Fruit fly (Drosophila melanogaster) whole organism, wandering third instar larva: ENCODE measurements around the gene Mettl14.

Source experiments
- Abd-B ChIP-seq: fragments of >200 bp; optimal IDR thresholded peaks from 2 replicates; lab custom pipeline; 2017; ENCODE audit warnings: missing biosample characterization, missing genetic modification characterization
- CG32264 ChIP-seq: fragments of 200-800 bp; sonication (Bioruptor generic); optimal IDR thresholded peaks from 2 replicates; lab custom pipeline; 2016; ENCODE audit warnings: missing biosample characterization, missing genetic modification characterization
- CG9705 ChIP-seq: fragments of 200-800 bp; sonication (Bioruptor generic); optimal IDR thresholded peaks from 2 replicates; lab custom pipeline; 2018; ENCODE audit warnings: missing biosample characterization, mild to moderate bottlenecking, missing genetic modification characterization
- CrebA ChIP-seq: fragments of 200-800 bp; sonication (Bioruptor generic); optimal IDR thresholded peaks from 2 replicates; lab custom pipeline; 2016; ENCODE audit warnings: missing biosample characterization, mild to moderate bottlenecking, missing genetic modification characterization, borderline replicate concordance
- Dfd ChIP-seq: fragments of >200 bp; optimal IDR thresholded peaks from 2 replicates; lab custom pipeline; 2017; ENCODE audit warnings: missing biosample characterization, missing genetic modification characterization
- Dif ChIP-seq: fragments of 200-275, 200-300 bp; sonication (Bioruptor generic); optimal IDR thresholded peaks from 2 replicates; lab custom pipeline; 2018; ENCODE audit warnings: missing biosample characterization, missing genetic modification characterization; ENCODE audit not compliant: partially characterized antibody
- GATAd ChIP-seq: sonication (Bioruptor generic); optimal IDR thresholded peaks from 2 replicates; lab custom pipeline; 2016; ENCODE audit warnings: missing biosample characterization, missing genetic modification characterization
- HLH106 ChIP-seq: fragments of 200-800 bp; optimal IDR thresholded peaks from 3 replicates; lab custom pipeline; 2019; ENCODE audit warnings: missing biosample characterization, mild to moderate bottlenecking, missing genetic modification characterization, moderate library complexity
- Hnf4 ChIP-seq: fragments of 200-800 bp; sonication (Bioruptor generic); optimal IDR thresholded peaks from 2 replicates; lab custom pipeline; 2016; ENCODE audit warnings: missing biosample characterization, mild to moderate bottlenecking, missing genetic modification characterization
- Hr78 ChIP-seq: fragments of >200 bp; optimal IDR thresholded peaks from 2 replicates; lab custom pipeline; 2017; ENCODE audit warnings: missing biosample characterization, missing genetic modification characterization
- Hr83 ChIP-seq: fragments of 200-300 bp; sonication (Bioruptor generic); optimal IDR thresholded peaks from 2 replicates; lab custom pipeline; 2016; ENCODE audit warnings: missing biosample characterization, mild to moderate bottlenecking, missing genetic modification characterization, moderate library complexity; ENCODE audit not compliant: poor library complexity, severe bottlenecking
- Jra ChIP-seq: sonication (Bioruptor generic); optimal IDR thresholded peaks from 2 replicates; lab custom pipeline; 2016; ENCODE audit warnings: missing biosample characterization, missing genetic modification characterization
- Mio ChIP-seq: sonication (Bioruptor generic); optimal IDR thresholded peaks from 2 replicates; lab custom pipeline; 2016; ENCODE audit warnings: missing biosample characterization, missing genetic modification characterization
- Myc ChIP-seq: fragments of >200 bp; optimal IDR thresholded peaks from 2 replicates; lab custom pipeline; 2017
- N ChIP-seq: fragments of >200 bp; optimal IDR thresholded peaks from 2 replicates; lab custom pipeline; 2018; ENCODE audit warnings: missing biosample characterization, missing external identifiers, missing genetic modification characterization
- OdsH ChIP-seq: fragments of 200-800 bp; sonication (Bioruptor generic); optimal IDR thresholded peaks from 2 replicates; lab custom pipeline; 2016; ENCODE audit warnings: missing biosample characterization, mild to moderate bottlenecking, missing genetic modification characterization
- Rel ChIP-seq, 2 experiments: fragments of 200-800 bp; sonication (Bioruptor generic) in 1 of 2; optimal IDR thresholded peaks; 2 replicates in 1 of 2; 3 replicates in 1 of 2; lab custom pipeline; 2016 to 2019; ENCODE audit warnings: mild to moderate bottlenecking in 2 of 2, missing biosample characterization in 2 of 2, missing genetic modification characterization in 2 of 2, moderate library complexity in 1 of 2
- Sp1 ChIP-seq: fragments of 200-800 bp; sonication (Bioruptor generic); optimal IDR thresholded peaks from 3 replicates; lab custom pipeline; 2019; ENCODE audit warnings: missing biosample characterization, mild to moderate bottlenecking, missing genetic modification characterization, moderate library complexity
- Vsx2 ChIP-seq: fragments of 200-300, 225-300 bp; sonication (Bioruptor generic); optimal IDR thresholded peaks from 2 replicates; lab custom pipeline; 2018; ENCODE audit warnings: missing biosample characterization, missing genetic modification characterization; ENCODE audit not compliant: partially characterized antibody
- br ChIP-seq: fragments of 200-800 bp; sonication (Bioruptor generic); optimal IDR thresholded peaks from 2 replicates; lab custom pipeline; 2016; ENCODE audit warnings: missing biosample characterization, missing genetic modification characterization
- brk ChIP-seq: fragments of 200-800 bp; sonication (Bioruptor generic); optimal IDR thresholded peaks from 2 replicates; lab custom pipeline; 2016; ENCODE audit warnings: missing biosample characterization, mild to moderate bottlenecking, missing genetic modification characterization
- dl ChIP-seq, 2 experiments: fragments of 175-275, 200-275 bp in 1 of 2; fragments of 200-275 bp in 1 of 2; sonication (Bioruptor generic); optimal IDR thresholded peaks; lab custom pipeline; 2018; ENCODE audit warnings: mild to moderate bottlenecking in 2 of 2, missing biosample characterization in 2 of 2, missing genetic modification characterization in 2 of 2, moderate library complexity in 2 of 2; ENCODE audit not compliant: partially characterized antibody in 2 of 2, insufficient read depth in 1 of 2
- dmrt93B ChIP-seq: fragments of 200-800 bp; sonication (Bioruptor generic); optimal IDR thresholded peaks from 2 replicates; lab custom pipeline; 2018; ENCODE audit warnings: missing biosample characterization, mild to moderate bottlenecking, missing genetic modification characterization
- dsf ChIP-seq: sonication (Bioruptor generic); optimal IDR thresholded peaks from 2 replicates; lab custom pipeline; 2016; ENCODE audit warnings: missing biosample characterization, missing genetic modification characterization, borderline replicate concordance
- ey ChIP-seq: fragments of 200-800 bp; sonication (Bioruptor generic); optimal IDR thresholded peaks from 2 replicates; lab custom pipeline; 2016; ENCODE audit warnings: missing biosample characterization, missing genetic modification characterization
- foxo ChIP-seq, 2 experiments: fragments of 200-800 bp; sonication (Bioruptor generic); optimal IDR thresholded peaks; 2 replicates in 1 of 2; 3 replicates in 1 of 2; lab custom pipeline; 2016 to 2017; ENCODE audit warnings: missing biosample characterization in 2 of 2, missing genetic modification characterization in 2 of 2
- fru ChIP-seq: fragments of 200-800 bp; sonication (Bioruptor generic); optimal IDR thresholded peaks from 3 replicates; lab custom pipeline; 2016; ENCODE audit warnings: missing biosample characterization, mild to moderate bottlenecking, missing genetic modification characterization
- h ChIP-seq: fragments of 200-800 bp; sonication (Bioruptor generic); optimal IDR thresholded peaks from 3 replicates; lab custom pipeline; 2016; ENCODE audit warnings: missing biosample characterization, mild to moderate bottlenecking, missing genetic modification characterization
- jim ChIP-seq: fragments of 175-275, 200-325 bp; sonication (Bioruptor generic); optimal IDR thresholded peaks from 2 replicates; lab custom pipeline; 2016; ENCODE audit warnings: missing biosample characterization, mild to moderate bottlenecking, missing genetic modification characterization
- lola ChIP-seq: fragments of >200 bp; optimal IDR thresholded peaks from 2 replicates; lab custom pipeline; 2017; ENCODE audit warnings: missing biosample characterization, missing genetic modification characterization
- pan ChIP-seq: fragments of >200 bp; optimal IDR thresholded peaks from 2 replicates; lab custom pipeline; 2017
- psq ChIP-seq: fragments of 200-800 bp; sonication (Bioruptor generic); optimal IDR thresholded peaks from 3 replicates; lab custom pipeline; 2017; ENCODE audit warnings: missing biosample characterization, mild to moderate bottlenecking, missing genetic modification characterization, moderate library complexity
- rgr ChIP-seq: fragments of 200-800 bp; sonication (Bioruptor generic); optimal IDR thresholded peaks from 3 replicates; lab custom pipeline; 2016; ENCODE audit warnings: missing biosample characterization, mild to moderate bottlenecking, missing genetic modification characterization
- sage ChIP-seq: fragments of 200-800 bp; sonication (Bioruptor generic); optimal IDR thresholded peaks from 2 replicates; lab custom pipeline; 2016; ENCODE audit warnings: missing biosample characterization, mild to moderate bottlenecking, missing genetic modification characterization
- sv ChIP-seq: fragments of 200-800 bp; sonication (Bioruptor generic); optimal IDR thresholded peaks from 3 replicates; lab custom pipeline; 2016; ENCODE audit warnings: missing biosample characterization, missing genetic modification characterization
- tai ChIP-seq: sonication (Bioruptor generic); optimal IDR thresholded peaks from 2 replicates; lab custom pipeline; 2016; ENCODE audit warnings: missing biosample characterization, missing genetic modification characterization
- usp ChIP-seq: fragments of >200 bp; optimal IDR thresholded peaks from 2 replicates; lab custom pipeline; 2017; ENCODE audit warnings: missing biosample characterization, missing genetic modification characterization
- woc ChIP-seq: sonication (Bioruptor generic); optimal IDR thresholded peaks from 2 replicates; lab custom pipeline; 2016; ENCODE audit warnings: missing biosample characterization, mild to moderate bottlenecking, missing genetic modification characterization

Mettl14 gene

DNA sequence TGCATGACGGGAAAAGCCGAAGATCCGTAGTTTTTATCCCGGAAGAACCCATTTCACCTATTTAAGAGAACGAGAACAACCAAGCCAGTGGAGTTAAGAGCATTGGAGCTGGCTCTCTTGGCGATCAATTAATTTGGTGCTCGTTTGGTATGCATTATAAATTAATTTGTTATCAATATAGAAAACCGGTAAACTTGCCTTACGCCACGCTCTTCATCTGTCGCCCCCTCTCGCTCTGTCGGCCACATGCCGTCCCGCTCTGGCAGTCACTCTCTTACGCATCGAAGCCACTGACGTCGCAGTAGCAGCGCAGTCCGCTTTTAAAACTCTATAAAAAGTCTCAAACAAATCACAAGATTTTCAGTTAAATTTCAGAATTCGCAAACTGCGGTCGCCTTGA, 38.0 kb downstream of the Mettl14 start, which contains the start of gene CG7778:
TSS of gene CG7778 (plus strand) at position 361 of the 400 bp plus-strand sequence.
- TF ChIP-seq brk (no peak), Dif (GFP tag; lab: Kevin White, UChicago) (peak; percentile 26), h (GFP tag; lab: Kevin White, UChicago) (no peak)

DNA sequence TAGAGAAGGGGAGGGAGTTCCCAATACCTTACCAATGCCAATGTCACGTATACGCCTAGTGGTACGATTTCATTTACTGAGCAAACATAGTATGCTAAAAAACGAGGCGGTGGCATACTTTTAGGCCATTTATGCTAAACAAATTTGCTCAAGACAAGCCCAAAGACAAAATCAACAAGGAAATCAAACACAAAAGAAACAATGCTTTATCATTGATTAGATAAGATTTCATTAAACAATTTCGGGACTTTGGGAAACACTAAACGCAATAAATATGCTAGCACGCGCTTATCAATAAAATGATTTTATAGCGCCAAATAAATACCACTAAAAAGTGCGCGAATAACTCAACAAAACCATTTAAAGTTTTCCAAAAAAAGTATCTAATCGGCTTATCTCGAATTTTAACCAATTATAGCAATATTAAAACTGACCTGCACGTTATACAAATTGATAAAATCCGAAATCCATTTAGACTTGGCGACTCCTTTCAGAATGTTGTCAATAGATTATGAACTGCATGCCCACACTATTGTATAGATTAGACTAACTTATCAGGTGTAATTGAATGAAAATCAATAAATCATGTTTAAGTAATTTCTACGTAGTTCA, 42.4 kb downstream of the Mettl14 start:
- TF ChIP-seq Jra (no peak), rgr (GFP tag; lab: Kevin White, UChicago) (peak; percentile 59), Dif (GFP tag; lab: Kevin White, UChicago) (no peak), Vsx2 (no peak), woc (GFP tag; lab: Kevin White, UChicago) (no peak), dl (GFP tag; optimal IDR thresholded peaks at IDR 0.05; lab: Kevin White, UChicago; ENCODE audit: insufficient read depth in 1 of 2, partially characterized antibody in 2 of 2) (no peak), N (GFP tag; lab: Kevin White, UChicago) (no peak), HLH106 (tag; lab: Kevin White, UChicago) (no peak), jim (no peak), brk (no peak), pan (lab: Kevin White, UChicago) (no peak), Dfd (GFP tag; lab: Kevin White, UChicago) (no peak), Hnf4 (GFP tag; lab: Kevin White, UChicago) (no peak), Hr78 (GFP tag; lab: Kevin White, UChicago) (no peak), CG32264 (GFP tag; lab: Kevin White, UChicago) (no peak), CrebA (GFP tag; lab: Kevin White, UChicago) (peak; percentile 11), dmrt93B (no peak), fru (no peak), Abd-B (GFP tag; lab: Kevin White, UChicago) (no peak), h (GFP tag; lab: Kevin White, UChicago) (peak; percentile 18), OdsH (GFP tag; lab: Kevin White, UChicago) (peak; percentile 37), Myc (lab: Kevin White, UChicago) (no peak), usp (GFP tag; lab: Kevin White, UChicago) (no peak), sv (GFP tag; lab: Kevin White, UChicago) (no peak), foxo (GFP tag; optimal IDR thresholded peaks at IDR 0.05; lab: Kevin White, UChicago) (peak in 1 of 2 experiments; percentile 9), tai (peak; percentile 15), lola (GFP tag; lab: Kevin White, UChicago) (no peak), sage (GFP tag; lab: Kevin White, UChicago) (no peak), GATAd (GFP tag; lab: Kevin White, UChicago) (no peak), Sp1 (GFP tag; lab: Kevin White, UChicago) (no peak), Hr83 (GFP tag; lab: Kevin White, UChicago) (peak; percentile 62), Rel (GFP tag; optimal IDR thresholded peaks at IDR 0.05; lab: Kevin White, UChicago) (no peak), Rel (tag; optimal IDR thresholded peaks at IDR 0.05; lab: Kevin White, UChicago) (peak; percentile 64), ey (no peak), br (GFP tag; lab: Kevin White, UChicago) (no peak)

DNA sequence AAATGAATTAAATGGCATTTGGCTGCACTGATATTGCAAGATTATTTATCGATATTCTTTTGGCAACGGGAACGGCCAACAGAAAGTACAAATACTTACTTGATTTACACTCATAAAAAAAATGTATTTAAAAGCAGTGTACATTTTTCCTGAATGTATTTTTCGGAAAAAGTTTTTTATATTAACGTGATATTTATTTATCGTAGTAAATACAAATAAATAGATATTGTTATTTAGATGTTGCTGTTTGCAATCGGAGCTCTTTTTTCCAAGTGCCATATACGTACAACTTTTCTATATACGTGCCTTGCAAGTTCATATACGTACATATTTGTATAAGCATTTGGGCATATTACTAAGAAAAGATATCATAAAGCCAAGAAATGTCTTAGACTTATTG, 43.1 kb downstream of the Mettl14 start:
- no peak for TF ChIP-seq br (GFP tag; lab: Kevin White, UChicago)
- TF ChIP-seq Rel (GFP tag; optimal IDR thresholded peaks at IDR 0.05; lab: Kevin White, UChicago), result no peak
- no peak for TF ChIP-seq Rel (tag; optimal IDR thresholded peaks at IDR 0.05; lab: Kevin White, UChicago)
- peak in 1 of 2 experiments; percentile 71 for TF ChIP-seq foxo (GFP tag; optimal IDR thresholded peaks at IDR 0.05; lab: Kevin White, UChicago)
- TF ChIP-seq brk, result no peak
- TF ChIP-seq Mio (GFP tag; lab: Kevin White, UChicago), result no peak
- TF ChIP-seq pan (lab: Kevin White, UChicago), result no peak
- TF ChIP-seq Hnf4 (GFP tag; lab: Kevin White, UChicago), result no peak
- no peak for TF ChIP-seq Abd-B (GFP tag; lab: Kevin White, UChicago)
- TF ChIP-seq CrebA (GFP tag; lab: Kevin White, UChicago), result no peak
- peak; percentile 65 for TF ChIP-seq h (GFP tag; lab: Kevin White, UChicago)
- no peak for TF ChIP-seq Myc (lab: Kevin White, UChicago)
- no peak for TF ChIP-seq tai
- TF ChIP-seq Dfd (GFP tag; lab: Kevin White, UChicago), result no peak
- TF ChIP-seq Sp1 (GFP tag; lab: Kevin White, UChicago), result no peak
- no peak for TF ChIP-seq Hr78 (GFP tag; lab: Kevin White, UChicago)
- no peak for TF ChIP-seq Jra
- no peak for TF ChIP-seq woc (GFP tag; lab: Kevin White, UChicago)
- no peak for TF ChIP-seq CG32264 (GFP tag; lab: Kevin White, UChicago)
- peak; percentile 44 for TF ChIP-seq rgr (GFP tag; lab: Kevin White, UChicago)
- TF ChIP-seq sv (GFP tag; lab: Kevin White, UChicago), result no peak
- no peak for TF ChIP-seq CG9705 (GFP tag; lab: Kevin White, UChicago)
- TF ChIP-seq fru, result peak; percentile 29
- no peak for TF ChIP-seq ey
- no peak for TF ChIP-seq dl (GFP tag; optimal IDR thresholded peaks at IDR 0.05; lab: Kevin White, UChicago; ENCODE audit: insufficient read depth in 1 of 2, partially characterized antibody in 2 of 2)
- TF ChIP-seq OdsH (GFP tag; lab: Kevin White, UChicago), result peak; percentile 26
- TF ChIP-seq psq (GFP tag; lab: Kevin White, UChicago), result peak; percentile 36
- TF ChIP-seq Hr83 (GFP tag; lab: Kevin White, UChicago), result no peak
- no peak for TF ChIP-seq usp (GFP tag; lab: Kevin White, UChicago)
- no peak for TF ChIP-seq sage (GFP tag; lab: Kevin White, UChicago)
- no peak for TF ChIP-seq GATAd (GFP tag; lab: Kevin White, UChicago)
- peak; percentile 60 for TF ChIP-seq HLH106 (tag; lab: Kevin White, UChicago)
- no peak for TF ChIP-seq jim
- no peak for TF ChIP-seq lola (GFP tag; lab: Kevin White, UChicago)
- no peak for TF ChIP-seq dsf
- TF ChIP-seq Vsx2, result no peak
- peak; percentile 5 for TF ChIP-seq dmrt93B
- TF ChIP-seq Dif (GFP tag; lab: Kevin White, UChicago), result no peak
- TF ChIP-seq N (GFP tag; lab: Kevin White, UChicago), result no peak
